Fruit fly (Drosophila melanogaster) whole organism, wandering third instar larva: ENCODE data around the gene BthD.

ENCODE experiments used
- Abd-B ChIP-seq: fragments of >200 bp; optimal IDR thresholded peaks from 2 replicates; lab custom pipeline; 2017; ENCODE audit warnings: missing biosample characterization, missing genetic modification characterization
- CG9705 ChIP-seq: fragments of 200-800 bp; sonication (Bioruptor generic); optimal IDR thresholded peaks from 2 replicates; lab custom pipeline; 2018; ENCODE audit warnings: missing biosample characterization, mild to moderate bottlenecking, missing genetic modification characterization
- Dif ChIP-seq: fragments of 200-275, 200-300 bp; sonication (Bioruptor generic); optimal IDR thresholded peaks from 2 replicates; lab custom pipeline; 2018; ENCODE audit warnings: missing biosample characterization, missing genetic modification characterization; ENCODE audit not compliant: partially characterized antibody
- GATAd ChIP-seq: sonication (Bioruptor generic); optimal IDR thresholded peaks from 2 replicates; lab custom pipeline; 2016; ENCODE audit warnings: missing biosample characterization, missing genetic modification characterization
- HLH106 ChIP-seq: fragments of 200-800 bp; optimal IDR thresholded peaks from 3 replicates; lab custom pipeline; 2019; ENCODE audit warnings: missing biosample characterization, mild to moderate bottlenecking, missing genetic modification characterization, moderate library complexity
- Hr78 ChIP-seq: fragments of >200 bp; optimal IDR thresholded peaks from 2 replicates; lab custom pipeline; 2017; ENCODE audit warnings: missing biosample characterization, missing genetic modification characterization
- Hr83 ChIP-seq: fragments of 200-300 bp; sonication (Bioruptor generic); optimal IDR thresholded peaks from 2 replicates; lab custom pipeline; 2016; ENCODE audit warnings: missing biosample characterization, mild to moderate bottlenecking, missing genetic modification characterization, moderate library complexity; ENCODE audit not compliant: poor library complexity, severe bottlenecking
- Mio ChIP-seq: sonication (Bioruptor generic); optimal IDR thresholded peaks from 2 replicates; lab custom pipeline; 2016; ENCODE audit warnings: missing biosample characterization, missing genetic modification characterization
- Myc ChIP-seq: fragments of >200 bp; optimal IDR thresholded peaks from 2 replicates; lab custom pipeline; 2017
- N ChIP-seq: fragments of >200 bp; optimal IDR thresholded peaks from 2 replicates; lab custom pipeline; 2018; ENCODE audit warnings: missing biosample characterization, missing external identifiers, missing genetic modification characterization
- OdsH ChIP-seq: fragments of 200-800 bp; sonication (Bioruptor generic); optimal IDR thresholded peaks from 2 replicates; lab custom pipeline; 2016; ENCODE audit warnings: missing biosample characterization, mild to moderate bottlenecking, missing genetic modification characterization
- Rel ChIP-seq, 2 experiments: fragments of 200-800 bp; sonication (Bioruptor generic) in 1 of 2; optimal IDR thresholded peaks; 2 replicates in 1 of 2; 3 replicates in 1 of 2; lab custom pipeline; 2016 to 2019; ENCODE audit warnings: mild to moderate bottlenecking in 2 of 2, missing biosample characterization in 2 of 2, missing genetic modification characterization in 2 of 2, moderate library complexity in 1 of 2
- Sp1 ChIP-seq: fragments of 200-800 bp; sonication (Bioruptor generic); optimal IDR thresholded peaks from 3 replicates; lab custom pipeline; 2019; ENCODE audit warnings: missing biosample characterization, mild to moderate bottlenecking, missing genetic modification characterization, moderate library complexity
- br ChIP-seq: fragments of 200-800 bp; sonication (Bioruptor generic); optimal IDR thresholded peaks from 2 replicates; lab custom pipeline; 2016; ENCODE audit warnings: missing biosample characterization, missing genetic modification characterization
- brk ChIP-seq: fragments of 200-800 bp; sonication (Bioruptor generic); optimal IDR thresholded peaks from 2 replicates; lab custom pipeline; 2016; ENCODE audit warnings: missing biosample characterization, mild to moderate bottlenecking, missing genetic modification characterization
- dmrt93B ChIP-seq: fragments of 200-800 bp; sonication (Bioruptor generic); optimal IDR thresholded peaks from 2 replicates; lab custom pipeline; 2018; ENCODE audit warnings: missing biosample characterization, mild to moderate bottlenecking, missing genetic modification characterization
- dsf ChIP-seq: sonication (Bioruptor generic); optimal IDR thresholded peaks from 2 replicates; lab custom pipeline; 2016; ENCODE audit warnings: missing biosample characterization, missing genetic modification characterization, borderline replicate concordance
- foxo ChIP-seq, 2 experiments: fragments of 200-800 bp; sonication (Bioruptor generic); optimal IDR thresholded peaks; 2 replicates in 1 of 2; 3 replicates in 1 of 2; lab custom pipeline; 2016 to 2017; ENCODE audit warnings: missing biosample characterization in 2 of 2, missing genetic modification characterization in 2 of 2
- fru ChIP-seq: fragments of 200-800 bp; sonication (Bioruptor generic); optimal IDR thresholded peaks from 3 replicates; lab custom pipeline; 2016; ENCODE audit warnings: missing biosample characterization, mild to moderate bottlenecking, missing genetic modification characterization
- h ChIP-seq: fragments of 200-800 bp; sonication (Bioruptor generic); optimal IDR thresholded peaks from 3 replicates; lab custom pipeline; 2016; ENCODE audit warnings: missing biosample characterization, mild to moderate bottlenecking, missing genetic modification characterization
- jim ChIP-seq: fragments of 175-275, 200-325 bp; sonication (Bioruptor generic); optimal IDR thresholded peaks from 2 replicates; lab custom pipeline; 2016; ENCODE audit warnings: missing biosample characterization, mild to moderate bottlenecking, missing genetic modification characterization
- lola ChIP-seq: fragments of >200 bp; optimal IDR thresholded peaks from 2 replicates; lab custom pipeline; 2017; ENCODE audit warnings: missing biosample characterization, missing genetic modification characterization
- pan ChIP-seq: fragments of >200 bp; optimal IDR thresholded peaks from 2 replicates; lab custom pipeline; 2017
- psq ChIP-seq: fragments of 200-800 bp; sonication (Bioruptor generic); optimal IDR thresholded peaks from 3 replicates; lab custom pipeline; 2017; ENCODE audit warnings: missing biosample characterization, mild to moderate bottlenecking, missing genetic modification characterization, moderate library complexity
- rgr ChIP-seq: fragments of 200-800 bp; sonication (Bioruptor generic); optimal IDR thresholded peaks from 3 replicates; lab custom pipeline; 2016; ENCODE audit warnings: missing biosample characterization, mild to moderate bottlenecking, missing genetic modification characterization
- sage ChIP-seq: fragments of 200-800 bp; sonication (Bioruptor generic); optimal IDR thresholded peaks from 2 replicates; lab custom pipeline; 2016; ENCODE audit warnings: missing biosample characterization, mild to moderate bottlenecking, missing genetic modification characterization
- sv ChIP-seq: fragments of 200-800 bp; sonication (Bioruptor generic); optimal IDR thresholded peaks from 3 replicates; lab custom pipeline; 2016; ENCODE audit warnings: missing biosample characterization, missing genetic modification characterization
- tai ChIP-seq: sonication (Bioruptor generic); optimal IDR thresholded peaks from 2 replicates; lab custom pipeline; 2016; ENCODE audit warnings: missing biosample characterization, missing genetic modification characterization
- usp ChIP-seq: fragments of >200 bp; optimal IDR thresholded peaks from 2 replicates; lab custom pipeline; 2017; ENCODE audit warnings: missing biosample characterization, missing genetic modification characterization
- woc ChIP-seq: sonication (Bioruptor generic); optimal IDR thresholded peaks from 2 replicates; lab custom pipeline; 2016; ENCODE audit warnings: missing biosample characterization, mild to moderate bottlenecking, missing genetic modification characterization

Gene BthD

dm6 chrX:13597753-13598152, 14.2 kb upstream of the BthD start:
- TF ChIP-seq Rel (GFP tag; optimal IDR thresholded peaks at IDR 0.05; lab: Kevin White, UChicago), result no peak
- no peak for TF ChIP-seq Rel (tag; optimal IDR thresholded peaks at IDR 0.05; lab: Kevin White, UChicago)
- TF ChIP-seq Sp1, result no peak
- no peak for TF ChIP-seq tai (GFP tag; lab: Kevin White, UChicago)
- TF ChIP-seq brk (GFP tag; lab: Kevin White, UChicago), result no peak
- TF ChIP-seq psq (GFP tag; lab: Kevin White, UChicago), result no peak
- TF ChIP-seq Hr83 (GFP tag; lab: Kevin White, UChicago), result no peak
- TF ChIP-seq GATAd, result no peak
- no peak for TF ChIP-seq br (GFP tag; lab: Kevin White, UChicago)
- TF ChIP-seq sage (GFP tag; lab: Kevin White, UChicago), result no peak
- no peak for TF ChIP-seq Hr78

dm6 chrX:13602071-13602858, 9.7 kb upstream of the BthD start, which contains the start of gene up:
up (minus strand) TSS chrX:13602578.
- no peak for TF ChIP-seq sv (GFP tag; lab: Kevin White, UChicago)
- TF ChIP-seq OdsH (GFP tag; lab: Kevin White, UChicago), result no peak
- no peak for TF ChIP-seq Hr83 (GFP tag; lab: Kevin White, UChicago)
- no peak for TF ChIP-seq HLH106 (tag; lab: Kevin White, UChicago)
- TF ChIP-seq psq (GFP tag; lab: Kevin White, UChicago), result no peak
- no peak for TF ChIP-seq GATAd

DNA sequence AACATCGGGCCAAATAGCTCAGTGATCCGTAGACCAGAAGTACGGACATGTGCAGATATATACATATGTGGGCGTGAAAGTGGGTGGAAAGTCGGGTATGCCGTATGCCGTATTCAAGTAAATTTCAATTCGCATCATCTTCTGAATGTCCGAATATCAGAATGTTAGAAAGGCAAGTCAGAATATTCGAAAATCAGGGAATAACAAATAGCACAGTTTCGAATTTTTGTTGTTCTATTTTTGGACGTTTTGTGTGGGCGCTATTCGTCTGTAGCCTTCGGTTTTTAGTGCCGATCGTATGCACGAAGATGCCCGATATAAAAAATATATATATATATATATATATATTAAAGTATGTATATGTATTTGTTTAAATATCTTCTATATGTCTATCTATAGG, 7.4 kb upstream of the BthD start:
- TF ChIP-seq br (GFP tag; lab: Kevin White, UChicago), result no peak
- TF ChIP-seq fru (GFP tag; lab: Kevin White, UChicago), result no peak
- TF ChIP-seq Abd-B, result no peak
- no peak for TF ChIP-seq pan
- TF ChIP-seq dmrt93B, result no peak
- TF ChIP-seq sv (GFP tag; lab: Kevin White, UChicago), result no peak
- no peak for TF ChIP-seq dsf (GFP tag; lab: Kevin White, UChicago)
- TF ChIP-seq N (GFP tag; lab: Kevin White, UChicago), result no peak
- no peak for TF ChIP-seq Myc (lab: Kevin White, UChicago)
- TF ChIP-seq psq (GFP tag; lab: Kevin White, UChicago), result no peak
- TF ChIP-seq Mio (GFP tag; lab: Kevin White, UChicago), result no peak
- TF ChIP-seq jim (GFP tag; lab: Kevin White, UChicago), result no peak
- no peak for TF ChIP-seq CG9705
- TF ChIP-seq usp (GFP tag; lab: Kevin White, UChicago), result no peak
- no peak for TF ChIP-seq lola (GFP tag; lab: Kevin White, UChicago)
- TF ChIP-seq woc (GFP tag; lab: Kevin White, UChicago), result no peak
- TF ChIP-seq rgr (GFP tag; lab: Kevin White, UChicago), result no peak
- no peak for TF ChIP-seq HLH106 (tag; lab: Kevin White, UChicago)
- no peak for TF ChIP-seq Hr78
- TF ChIP-seq GATAd, result no peak

- TF ChIP-seq foxo (GFP tag; optimal IDR thresholded peaks at IDR 0.05; lab: Kevin White, UChicago) (no peak), h (GFP tag; lab: Kevin White, UChicago) (no peak)
These were observed 6.5 kb upstream of the BthD start, which contains the start of gene CG11178 for dm6 chrX:13605381-13605780. CG11178 (plus strand) TSS chrX:13605681.

DNA sequence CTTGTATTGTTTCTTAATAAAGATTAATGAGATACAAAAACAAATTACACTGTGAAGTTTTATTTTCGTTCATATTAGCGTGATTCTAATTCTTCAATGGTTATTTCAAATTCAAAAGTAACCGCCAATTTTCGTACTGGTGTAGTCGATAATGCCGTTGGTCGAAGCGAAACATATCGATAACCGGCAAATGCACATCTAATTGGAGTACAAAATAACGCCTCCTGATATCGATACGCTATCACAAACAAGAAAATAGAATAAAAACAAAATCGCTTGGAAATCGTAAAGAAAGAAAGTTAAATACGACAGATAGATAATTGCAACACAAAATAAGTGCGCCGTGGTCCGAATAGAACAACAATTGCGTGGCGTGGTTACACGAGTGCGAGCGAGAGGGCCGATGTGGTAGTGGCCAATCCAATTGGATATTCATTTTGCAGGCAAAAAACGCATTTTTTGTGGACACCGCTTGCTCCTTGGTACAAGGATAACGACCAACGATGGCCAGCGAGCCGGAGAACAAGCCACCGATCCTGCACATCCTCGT, 5.9 kb upstream of the BthD start:
- TF ChIP-seq Dif (GFP tag; lab: Kevin White, UChicago) (no peak), h (GFP tag; lab: Kevin White, UChicago) (peak; percentile 25)
